Fruit fly (Drosophila melanogaster): ENCODE data around the gene Naglu.

Gene Naglu

dm6 chr2L:8384108-8384601 is 27.5 kb downstream of the Naglu start, which contains the start of the genes Dad1 and CG13384 (continued):
- TF ChIP-seq tap (tag; optimal IDR thresholded peaks at IDR 0.05): peak; percentile 90
- peak; percentile 82 for TF ChIP-seq CG8281 (tag; optimal IDR thresholded peaks at IDR 0.05)
- TF ChIP-seq CG7372 (GFP tag; IDR thresholded peaks at IDR 0.05): peak; percentile 91
- peak; percentile 51 for TF ChIP-seq CG8089 (GFP tag; optimal IDR thresholded peaks at IDR 0.05)
- TF ChIP-seq Chrac-16 (GFP tag; optimal IDR thresholded peaks at IDR 0.05): peak; percentile 91
- TF ChIP-seq Lhr (GFP tag; optimal IDR thresholded peaks at IDR 0.05): peak; percentile 58
- TF ChIP-seq CG14050 (GFP tag; IDR thresholded peaks at IDR 0.05): peak; percentile 79
- peak; percentile 93 for TF ChIP-seq CG32772 (GFP tag; IDR thresholded peaks at IDR 0.05)
- TF ChIP-seq CG12236 (GFP tag; optimal IDR thresholded peaks at IDR 0.05): no peak
- peak; percentile 89 for TF ChIP-seq ranshi (GFP tag; IDR thresholded peaks at IDR 0.05)
- TF ChIP-seq CG12942 (GFP tag; optimal IDR thresholded peaks at IDR 0.05): peak; percentile 86
- peak; percentile 94 for TF ChIP-seq CG6689 (GFP tag; IDR thresholded peaks at IDR 0.05)
- TF ChIP-seq Hr78 (GFP tag; optimal IDR thresholded peaks at IDR 0.05): peak in 1 of 2 experiments; percentile 37
- peak; percentile 48 for TF ChIP-seq ems (GFP tag; optimal IDR thresholded peaks at IDR 0.05)
- peak; percentile 65 for TF ChIP-seq CG11696 (GFP tag; IDR thresholded peaks at IDR 0.05)
- TF ChIP-seq CG14014 (GFP tag; IDR thresholded peaks at IDR 0.05): peak; percentile 94
- peak; percentile 43 for TF ChIP-seq CG3995 (GFP tag; optimal IDR thresholded peaks at IDR 0.05)
- peak; percentile 84 for TF ChIP-seq psq (GFP tag; optimal IDR thresholded peaks at IDR 0.05)
- peak; percentile 78 for TF ChIP-seq Vsx1 (GFP tag; optimal IDR thresholded peaks at IDR 0.05)
- TF ChIP-seq chm (GFP tag; IDR thresholded peaks at IDR 0.05): peak; percentile 70; the same call in 1 of the 2 replicates
- peak; percentile 85 for TF ChIP-seq CG31224 (GFP tag; IDR thresholded peaks at IDR 0.05)
- TF ChIP-seq cad (GFP tag; optimal IDR thresholded peaks at IDR 0.05): no peak
- peak; percentile 47; the same call in 1 of the 2 replicates for TF ChIP-seq inv (GFP tag; IDR thresholded peaks at IDR 0.05; ENCODE audit: partially characterized antibody)
- peak; percentile 94 for TF ChIP-seq CG6765 (GFP tag; optimal IDR thresholded peaks at IDR 0.05)
- peak; percentile 83 for TF ChIP-seq run (tag; optimal IDR thresholded peaks at IDR 0.05)
- peak; percentile 44 for TF ChIP-seq CG15479 (GFP tag; optimal IDR thresholded peaks at IDR 0.05)
- TF ChIP-seq CG10959 (GFP tag; IDR thresholded peaks at IDR 0.05): peak; percentile 69
- peak; percentile 88 for TF ChIP-seq slou (GFP tag; optimal IDR thresholded peaks at IDR 0.05)
- TF ChIP-seq tx (GFP tag; optimal IDR thresholded peaks at IDR 0.05): peak; percentile 45
- no peak for TF ChIP-seq vnd (GFP tag; IDR thresholded peaks at IDR 0.05; ENCODE audit: partially characterized antibody)
- peak; percentile 89 for TF ChIP-seq zen (tag; optimal IDR thresholded peaks at IDR 0.05)
- peak; percentile 69 for TF ChIP-seq Elba2 (GFP tag; optimal IDR thresholded peaks at IDR 0.05)
- peak; percentile 54 for TF ChIP-seq CHES-1-like (GFP tag; optimal IDR thresholded peaks at IDR 0.05)
- TF ChIP-seq crp (GFP tag; optimal IDR thresholded peaks at IDR 0.05): peak in 1 of 2 experiments; percentile 58
- TF ChIP-seq CG3281 (GFP tag; optimal IDR thresholded peaks at IDR 0.05): peak; percentile 95
- peak; percentile 28 for TF ChIP-seq CG16863 (GFP tag; optimal IDR thresholded peaks at IDR 0.05)
- TF ChIP-seq Jarid2 (GFP tag; optimal IDR thresholded peaks at IDR 0.05): peak; percentile 69
- TF ChIP-seq Sox100B (GFP tag; optimal IDR thresholded peaks at IDR 0.05): peak; percentile 93
- TF ChIP-seq NfI (GFP tag; optimal IDR thresholded peaks at IDR 0.05): peak; percentile 91
- TF ChIP-seq HmgD (GFP tag; optimal IDR thresholded peaks at IDR 0.05): peak; percentile 0
- peak; percentile 97 for TF ChIP-seq CG2712 (tag; optimal IDR thresholded peaks at IDR 0.05)
- peak; percentile 84 for TF ChIP-seq ATbp (GFP tag; optimal IDR thresholded peaks at IDR 0.05)
- TF ChIP-seq Stat92E (GFP tag; optimal IDR thresholded peaks at IDR 0.05): peak in 1 of 3 experiments; percentile 81
- peak; percentile 89 for TF ChIP-seq klu (GFP tag; IDR thresholded peaks at IDR 0.05)
- peak; percentile 91 for TF ChIP-seq tin (GFP tag; optimal IDR thresholded peaks at IDR 0.05)
- peak; percentile 94 for TF ChIP-seq phol (tag; optimal IDR thresholded peaks at IDR 0.05)
- TF ChIP-seq CG4854 (GFP tag; optimal IDR thresholded peaks at IDR 0.05): peak; percentile 75
- peak; percentile 91 for TF ChIP-seq CG11085 (GFP tag; IDR thresholded peaks at IDR 0.05)
- TF ChIP-seq pb (GFP tag; optimal IDR thresholded peaks at IDR 0.05): no peak
- peak; percentile 73; the same call in 2 of the 3 replicates for TF ChIP-seq jigr1 (GFP tag; IDR thresholded peaks at IDR 0.05)

Data from whole organism, embryonic.